Worm (Caenorhabditis elegans): ENCODE measurements around the gene ZK813.5.

ZK813.5 gene

ce11 chrX:3492431-3492830 is 41.4 kb upstream of the ZK813.5 start:
- TF ChIP-seq ztf-4 (tag; optimal IDR thresholded peaks at IDR 0.05) (no peak), sem-4 (tag; optimal IDR thresholded peaks at IDR 0.05) (no peak), sma-9 (GFP tag; optimal IDR thresholded peaks at IDR 0.05) (peak; percentile 20), sma-9 (tag; optimal IDR thresholded peaks at IDR 0.05) (no peak), sma-3 (GFP tag; optimal IDR thresholded peaks at IDR 0.05) (peak; percentile 57), nhr-11 (tag; optimal IDR thresholded peaks at IDR 0.05) (no peak), nhr-77 (tag; optimal IDR thresholded peaks at IDR 0.05) (no peak)

- no peak for TF ChIP-seq ZK546.5 (tag; optimal IDR thresholded peaks at IDR 0.05)
- no peak for TF ChIP-seq blmp-1 (tag; optimal IDR thresholded peaks at IDR 0.05; ENCODE audit: insufficient read depth)
- TF ChIP-seq R02D3.7 (tag; optimal IDR thresholded peaks at IDR 0.05), result no peak
- TF ChIP-seq aly-2 (tag; optimal IDR thresholded peaks at IDR 0.05), result no peak
- TF ChIP-seq ztf-11 (tag; optimal IDR thresholded peaks at IDR 0.05), result no peak
- TF ChIP-seq nhr-21 (tag; optimal IDR thresholded peaks at IDR 0.05), result no peak
These were observed 38.0 kb upstream of the ZK813.5 start, which contains the start of gene C12D12.3 for ce11 chrX:3488993-3489392. C12D12.3 (plus strand) TSS chrX:3489293.

ce11 chrX:3488074-3488688 is 37.2 kb upstream of the ZK813.5 start:
- TF ChIP-seq fos-1 (tag; optimal IDR thresholded peaks at IDR 0.05), result no peak
- TF ChIP-seq mab-5 (tag; optimal IDR thresholded peaks at IDR 0.05), result no peak
- no peak for TF ChIP-seq ztf-11 (tag; optimal IDR thresholded peaks at IDR 0.05)
- no peak for TF ChIP-seq sem-4 (tag; optimal IDR thresholded peaks at IDR 0.05)
- TF ChIP-seq ZK546.5 (tag; optimal IDR thresholded peaks at IDR 0.05), result no peak
- TF ChIP-seq zag-1 (tag; optimal IDR thresholded peaks at IDR 0.05), result no peak
- TF ChIP-seq Y55F3AM.14 (GFP tag; optimal IDR thresholded peaks at IDR 0.05), result no peak

- TF ChIP-seq fos-1 (tag; optimal IDR thresholded peaks at IDR 0.05) (no peak), nhr-12 (tag; optimal IDR thresholded peaks at IDR 0.05) (no peak), nhr-77 (tag; optimal IDR thresholded peaks at IDR 0.05) (no peak), R02D3.7 (tag; optimal IDR thresholded peaks at IDR 0.05) (no peak), snpc-4 (tag; optimal IDR thresholded peaks at IDR 0.05) (no peak), nhr-25 (tag; optimal IDR thresholded peaks at IDR 0.05) (no peak), C34F6.9 (tag; optimal IDR thresholded peaks at IDR 0.05) (no peak), Y55F3AM.14 (GFP tag; optimal IDR thresholded peaks at IDR 0.05) (no peak), nhr-6 (tag; optimal IDR thresholded peaks at IDR 0.05) (no peak), gmeb-1 (tag; optimal IDR thresholded peaks at IDR 0.05) (no peak), sem-4 (tag; optimal IDR thresholded peaks at IDR 0.05) (no peak), unc-62 (GFP tag; optimal IDR thresholded peaks at IDR 0.05) (no peak), ztf-11 (tag; optimal IDR thresholded peaks at IDR 0.05) (no peak), nhr-11 (tag; optimal IDR thresholded peaks at IDR 0.05) (no peak), nhr-21 (tag; optimal IDR thresholded peaks at IDR 0.05) (no peak), ztf-4 (tag; optimal IDR thresholded peaks at IDR 0.05) (no peak), sma-3 (GFP tag; optimal IDR thresholded peaks at IDR 0.05) (no peak)
These were observed 28.9 kb upstream of the ZK813.5 start, which contains the start of gene wrt-6 for ce11 chrX:3479950-3480349. wrt-6 (plus strand) TSS chrX:3480250.

ce11 chrX:3473793-3474192 is 22.8 kb upstream of the ZK813.5 start:
- TF ChIP-seq fos-1 (tag; optimal IDR thresholded peaks at IDR 0.05) (peak; percentile 60), ama-1 (optimal IDR thresholded peaks at IDR 0.05) (no peak), mab-5 (tag; optimal IDR thresholded peaks at IDR 0.05) (no peak), skn-1 (tag; optimal IDR thresholded peaks at IDR 0.05) (no peak), ceh-16 (tag; optimal IDR thresholded peaks at IDR 0.05) (no peak), ztf-1 (GFP tag; conservative IDR thresholded peaks at IDR 0.05) (no peak), unc-55 (GFP tag; optimal IDR thresholded peaks at IDR 0.05) (no peak)

ce11 chrX:3472226-3472625 is 21.2 kb upstream of the ZK813.5 start:
- TF ChIP-seq C34F6.9 (tag; optimal IDR thresholded peaks at IDR 0.05), result no peak
- peak; percentile 7 for TF ChIP-seq crh-2 (tag; optimal IDR thresholded peaks at IDR 0.05)
- peak; percentile 39 for TF ChIP-seq nhr-129 (tag; optimal IDR thresholded peaks at IDR 0.05)
- TF ChIP-seq unc-55 (GFP tag; optimal IDR thresholded peaks at IDR 0.05), result no peak
- no peak for TF ChIP-seq nhr-23 (tag; optimal IDR thresholded peaks at IDR 0.05)
- no peak for TF ChIP-seq skn-1 (tag; optimal IDR thresholded peaks at IDR 0.05)
- no peak for TF ChIP-seq elt-1 (tag; optimal IDR thresholded peaks at IDR 0.05)
- TF ChIP-seq lin-39 (tag; optimal IDR thresholded peaks at IDR 0.05), result no peak
- peak; percentile 14 for TF ChIP-seq sma-9 (GFP tag; optimal IDR thresholded peaks at IDR 0.05)
- no peak for TF ChIP-seq sma-9 (tag; optimal IDR thresholded peaks at IDR 0.05)
- TF ChIP-seq snpc-4 (tag; optimal IDR thresholded peaks at IDR 0.05), result no peak
- TF ChIP-seq mab-5 (tag; optimal IDR thresholded peaks at IDR 0.05), result no peak
- no peak for TF ChIP-seq egl-27 (tag; optimal IDR thresholded peaks at IDR 0.05)
- TF ChIP-seq unc-62 (GFP tag; optimal IDR thresholded peaks at IDR 0.05), result no peak
- no peak for TF ChIP-seq nhr-10 (tag; optimal IDR thresholded peaks at IDR 0.05)
- TF ChIP-seq sem-4 (tag; optimal IDR thresholded peaks at IDR 0.05), result no peak
- TF ChIP-seq lsy-2 (tag; optimal IDR thresholded peaks at IDR 0.05), result no peak
- peak; percentile 3 for TF ChIP-seq nhr-25 (tag; optimal IDR thresholded peaks at IDR 0.05)
- peak; percentile 6 for TF ChIP-seq sma-3 (GFP tag; optimal IDR thresholded peaks at IDR 0.05)
- no peak for TF ChIP-seq unc-39 (tag; optimal IDR thresholded peaks at IDR 0.05)
- TF ChIP-seq ztf-1 (GFP tag; conservative IDR thresholded peaks at IDR 0.05), result no peak
- TF ChIP-seq blmp-1 (tag; optimal IDR thresholded peaks at IDR 0.05; ENCODE audit: insufficient read depth), result no peak
- no peak for TF ChIP-seq ztf-4 (tag; optimal IDR thresholded peaks at IDR 0.05)
- no peak for TF ChIP-seq ZK546.5 (tag; optimal IDR thresholded peaks at IDR 0.05)
- TF ChIP-seq ama-1 (optimal IDR thresholded peaks at IDR 0.05), result no peak
- TF ChIP-seq aly-2 (tag; optimal IDR thresholded peaks at IDR 0.05), result no peak
- TF ChIP-seq alr-1 (tag; optimal IDR thresholded peaks at IDR 0.05), result no peak
- no peak for TF ChIP-seq Y55F3AM.14 (GFP tag; optimal IDR thresholded peaks at IDR 0.05)
- TF ChIP-seq R02D3.7 (tag; optimal IDR thresholded peaks at IDR 0.05), result no peak
- TF ChIP-seq nhr-6 (tag; optimal IDR thresholded peaks at IDR 0.05), result no peak
